Worm (Caenorhabditis elegans): ENCODE measurements around the gene R12B2.7.

The R12B2.7 gene

DNA sequence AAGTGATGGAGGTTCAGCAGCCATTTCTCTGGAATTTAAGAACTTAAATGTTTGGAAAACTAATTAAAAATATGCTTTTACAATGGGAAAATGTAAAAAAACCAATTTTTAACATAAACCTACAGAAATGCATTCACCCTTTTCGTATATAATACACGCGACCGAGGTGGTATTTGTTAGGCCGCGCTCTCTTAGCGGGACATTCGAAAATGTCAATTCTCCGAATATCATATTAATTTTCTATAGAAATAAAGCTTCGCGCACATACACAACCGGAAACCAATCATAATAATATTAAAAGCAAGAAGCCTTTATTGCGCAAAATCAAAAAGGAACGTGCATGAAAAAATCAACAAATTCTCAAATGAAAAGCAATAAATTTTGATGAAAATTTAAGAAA is 38.4 kb downstream of the R12B2.7 start, which contains the start of gene ddx-23 (continued):
- no peak for TF ChIP-seq Y53F4B.3 (GFP tag; IDR thresholded peaks at IDR 0.05)
- TF ChIP-seq mxl-1 (tag; optimal IDR thresholded peaks at IDR 0.05): no peak
- no peak for TF ChIP-seq ztf-3 (GFP tag; optimal IDR thresholded peaks at IDR 0.05)
- TF ChIP-seq Y95B8A.8 (GFP tag; IDR thresholded peaks at IDR 0.05): 0 out of 2 replicates have a peak, but pooled peaks have one; percentile 65
- no peak for TF ChIP-seq atf-7 (tag; optimal IDR thresholded peaks at IDR 0.05)
- TF ChIP-seq lin-54 (GFP tag; optimal IDR thresholded peaks at IDR 0.05): peak; percentile 35
- peak; percentile 15 for TF ChIP-seq ztf-18 (tag; optimal IDR thresholded peaks at IDR 0.05)
- peak in 1 of 3 experiments; percentile 61 for TF ChIP-seq lin-35 (GFP tag; optimal IDR thresholded peaks at IDR 0.05)
- TF ChIP-seq hlh-26 (GFP tag; conservative IDR thresholded peaks at IDR 0.05): no peak
- TF ChIP-seq unc-130 (GFP tag; optimal IDR thresholded peaks at IDR 0.05): peak; percentile 30
- no peak for TF ChIP-seq him-1 (tag; optimal IDR thresholded peaks at IDR 0.05)
- no peak for TF ChIP-seq Y67H2A.10 (GFP tag; conservative IDR thresholded peaks at IDR 0.05)
- no peak for TF ChIP-seq F23B12.7 (tag; optimal IDR thresholded peaks at IDR 0.05; ENCODE audit: insufficient read depth)
- TF ChIP-seq ceh-27 (GFP tag; optimal IDR thresholded peaks at IDR 0.05): no peak
- peak; percentile 40; the same call in 1 of the 2 replicates for TF ChIP-seq B0336.3 (GFP tag; IDR thresholded peaks at IDR 0.05)
- TF ChIP-seq lir-1 (GFP tag; conservative IDR thresholded peaks at IDR 0.05): no peak
- TF ChIP-seq F22D6.2 (tag; optimal IDR thresholded peaks at IDR 0.05): no peak
- no peak for TF ChIP-seq D2030.7 (GFP tag; IDR thresholded peaks at IDR 0.05)
- TF ChIP-seq sea-2 (GFP tag; IDR thresholded peaks at IDR 0.05): no peak
- TF ChIP-seq ZK185.1 (tag; optimal IDR thresholded peaks at IDR 0.05; ENCODE audit: poor library complexity, severe bottlenecking): peak; percentile 57
- peak; percentile 8 for TF ChIP-seq dpl-1 (GFP tag; optimal IDR thresholded peaks at IDR 0.05)
- no peak for TF ChIP-seq snpc-4 (GFP tag; optimal IDR thresholded peaks at IDR 0.05)
- TF ChIP-seq snpc-4 (tag; optimal IDR thresholded peaks at IDR 0.05): peak in 2 of 4 experiments; percentile 40 to 45
- no peak for TF ChIP-seq ceh-91 (GFP tag; IDR thresholded peaks at IDR 0.05)
- TF ChIP-seq zfh-2 (GFP tag; conservative IDR thresholded peaks at IDR 0.05): no peak
- TF ChIP-seq ztf-26 (tag; optimal IDR thresholded peaks at IDR 0.05): no peak
- TF ChIP-seq efl-1 (GFP tag; optimal IDR thresholded peaks at IDR 0.05): peak; percentile 12
- TF ChIP-seq attf-6 (GFP tag; IDR thresholded peaks at IDR 0.05): no peak
- peak; percentile 30 for TF ChIP-seq F49E8.2 (tag; optimal IDR thresholded peaks at IDR 0.05; ENCODE audit: insufficient read depth)
- TF ChIP-seq akir-1 (GFP tag; optimal IDR thresholded peaks at IDR 0.05): no peak
- peak; percentile 38 for TF ChIP-seq xnd-1 (tag; optimal IDR thresholded peaks at IDR 0.05)
- no peak for TF ChIP-seq pha-4 (tag; optimal IDR thresholded peaks at IDR 0.05)
- no peak for TF ChIP-seq tlf-1 (GFP tag; optimal IDR thresholded peaks at IDR 0.05)
- no peak for TF ChIP-seq ccch-3 (GFP tag; optimal IDR thresholded peaks at IDR 0.05)
- TF ChIP-seq attf-3 (GFP tag; conservative IDR thresholded peaks at IDR 0.05): no peak
- peak; percentile 58 for TF ChIP-seq F10E7.11 (tag; optimal IDR thresholded peaks at IDR 0.05)
- TF ChIP-seq ekl-4 (GFP tag; IDR thresholded peaks at IDR 0.05): no peak
- TF ChIP-seq T26A5.8 (tag; optimal IDR thresholded peaks at IDR 0.05): no peak
- no peak for TF ChIP-seq nhr-179 (tag; optimal IDR thresholded peaks at IDR 0.05)
- TF ChIP-seq egl-44 (GFP tag; IDR thresholded peaks at IDR 0.05): no peak
- peak; percentile 37 for TF ChIP-seq lsl-1 (GFP tag; optimal IDR thresholded peaks at IDR 0.05)
- no peak for TF ChIP-seq lag-1 (GFP tag; IDR thresholded peaks at IDR 0.05)
- 0 out of 2 replicates have a peak, but pooled peaks have one; percentile 58 for TF ChIP-seq nfyb-1 (GFP tag; IDR thresholded peaks at IDR 0.05)
- TF ChIP-seq ceh-100 (GFP tag; IDR thresholded peaks at IDR 0.05): no peak
- TF ChIP-seq mcd-1 (GFP tag; IDR thresholded peaks at IDR 0.05): no peak
- TF ChIP-seq let-526 (GFP tag; IDR thresholded peaks at IDR 0.05): no peak
- peak; percentile 57 for TF ChIP-seq F52B5.7 (tag; optimal IDR thresholded peaks at IDR 0.05)
- no peak for TF ChIP-seq Y79H2A.3 (GFP tag; conservative IDR thresholded peaks at IDR 0.05)
- TF ChIP-seq nhr-80 (tag; optimal IDR thresholded peaks at IDR 0.05): no peak
- TF ChIP-seq lin-40 (tag; optimal IDR thresholded peaks at IDR 0.05): peak; percentile 9

Data from whole organism, young adult.